Worm (Caenorhabditis elegans) whole organism, young adult: ENCODE measurements around the gene C16C8.27.

ENCODE experiments used
- B0035.1 ChIP-seq: sonication (generic microtip); optimal IDR thresholded peaks from 2 replicates; lab custom pipeline; 2016; ENCODE audit warnings: missing genetic modification characterization, mild to moderate bottlenecking, missing compliant biosample characterization, missing genotype, missing genetic modification reagents
- C06A6.2 ChIP-seq: fragments of 200-800 bp; sonication (Bioruptor generic); conservative IDR thresholded peaks from 2 replicates; pipeline ENCODE4 v1.3.6; 2022; ENCODE audit warnings: missing genetic modification characterization, missing compliant biosample characterization
- F23B12.7 ChIP-seq: sonication (generic microtip); optimal IDR thresholded peaks from 2 replicates; lab custom pipeline; 2017; ENCODE audit warnings: missing genetic modification characterization, mild to moderate bottlenecking, missing compliant biosample characterization, antibody characterized with exemption, moderate library complexity; ENCODE audit not compliant: insufficient read depth
- F55B11.4 ChIP-seq: sonication (generic microtip); optimal IDR thresholded peaks from 2 replicates; lab custom pipeline; 2016; ENCODE audit warnings: missing compliant biosample characterization, missing genetic modification characterization, borderline replicate concordance; ENCODE audit not compliant: insufficient read depth
- F57A8.1 ChIP-seq: fragments of 200-800 bp; sonication (Bioruptor generic); optimal IDR thresholded peaks from 2 replicates; lab custom pipeline; 2018; ENCODE audit warnings: mild to moderate bottlenecking, missing genetic modification characterization, moderate library complexity, missing compliant biosample characterization
- F57C9.4 ChIP-seq: sonication (generic microtip); optimal IDR thresholded peaks from 2 replicates; lab custom pipeline; 2017; ENCODE audit warnings: mild to moderate bottlenecking, missing genetic modification characterization, missing compliant biosample characterization
- K11D2.4 ChIP-seq: fragments of 200-800 bp; sonication (Bioruptor generic); IDR thresholded peaks from 2 replicates; pipeline ENCODE4 v1.3.6; 2022; ENCODE audit warnings: missing genetic modification reagents, missing genetic modification characterization, missing compliant biosample characterization
- K12H6.12 ChIP-seq: fragments of 200-800 bp; sonication (Bioruptor generic); optimal IDR thresholded peaks from 2 replicates; lab custom pipeline; 2018; ENCODE audit warnings: mild to moderate bottlenecking, missing genetic modification characterization, missing compliant biosample characterization
- Y53F4B.3 ChIP-seq: fragments of 200-800 bp; sonication (Bioruptor generic); IDR thresholded peaks from 2 replicates; pipeline ENCODE4 v1.3.6; 2022; ENCODE audit warnings: missing genetic modification reagents, missing genetic modification characterization, missing compliant biosample characterization
- Y67H2A.10 ChIP-seq: fragments of 200-800 bp; sonication (Bioruptor generic); conservative IDR thresholded peaks from 2 replicates; pipeline ENCODE4 v1.3.6; 2022; ENCODE audit warnings: missing genetic modification reagents, missing genetic modification characterization, missing compliant biosample characterization
- ZK185.1 ChIP-seq: sonication (generic microtip); optimal IDR thresholded peaks from 2 replicates; lab custom pipeline; 2016; ENCODE audit warnings: mild to moderate bottlenecking, missing genetic modification characterization, missing compliant biosample characterization; ENCODE audit not compliant: poor library complexity, severe bottlenecking
- athp-1 ChIP-seq: sonication (generic microtip); optimal IDR thresholded peaks from 2 replicates; lab custom pipeline; 2017; ENCODE audit warnings: mild to moderate bottlenecking, missing genetic modification characterization, missing compliant biosample characterization
- attf-3 ChIP-seq: fragments of 200-800 bp; sonication (Bioruptor generic); conservative IDR thresholded peaks from 2 replicates; pipeline ENCODE4 v1.3.6; 2022; ENCODE audit warnings: missing genetic modification reagents, missing genetic modification characterization, missing compliant biosample characterization
- bed-1 ChIP-seq: fragments of 200-800 bp; sonication (Bioruptor generic); IDR thresholded peaks from 2 replicates; pipeline ENCODE4 v1.3.6; 2022; ENCODE audit warnings: missing genetic modification reagents, missing genetic modification characterization, missing compliant biosample characterization
- bed-2 ChIP-seq: fragments of 200-800 bp; sonication (Bioruptor generic); IDR thresholded peaks from 2 replicates; pipeline ENCODE4 v1.3.6; 2022; ENCODE audit warnings: missing genetic modification reagents, missing genetic modification characterization, missing compliant biosample characterization
- cebp-1 ChIP-seq, 2 experiments: fragments of 200-800 bp in 1 of 2; sonication (Bioruptor generic) in 1 of 2; sonication (generic microtip) in 1 of 2; IDR thresholded peaks in 1 of 2; optimal IDR thresholded peaks in 1 of 2; 2 replicates each; pipeline versions ENCODE4 v1.3.6 to Lab custom; 2017 to 2022; ENCODE audit warnings: missing compliant biosample characterization in 2 of 2, missing genetic modification characterization in 2 of 2, mild to moderate bottlenecking in 1 of 2, missing genetic modification reagents in 1 of 2, moderate library complexity in 1 of 2
- cebp-2 ChIP-seq: fragments of 200-800 bp; sonication (Bioruptor generic); IDR thresholded peaks from 2 replicates; pipeline ENCODE4 v1.3.6; 2022; ENCODE audit warnings: missing genetic modification characterization, missing compliant biosample characterization
- ceh-40 ChIP-seq: fragments of 200-800 bp; sonication (Bioruptor generic); IDR thresholded peaks from 2 replicates; pipeline ENCODE4 v1.3.6; 2022; ENCODE audit warnings: missing genetic modification characterization, missing compliant biosample characterization
- ceh-58 ChIP-seq: fragments of 200-800 bp; sonication (Bioruptor generic); IDR thresholded peaks from 2 replicates; pipeline ENCODE4 v1.3.6; 2022; ENCODE audit warnings: missing genetic modification characterization, missing compliant biosample characterization
- die-1 ChIP-seq: sonication (generic microtip); optimal IDR thresholded peaks from 2 replicates; lab custom pipeline; 2016; ENCODE audit warnings: missing genotype, mild to moderate bottlenecking, missing genetic modification characterization, missing compliant biosample characterization
- dox-1 ChIP-seq: fragments of 200-800 bp; sonication (Bioruptor generic); IDR thresholded peaks from 2 replicates; pipeline ENCODE4 v1.3.6; 2022; ENCODE audit warnings: missing genetic modification reagents, missing genetic modification characterization, missing compliant biosample characterization
- dpl-1 ChIP-seq: fragments of 150-350 bp; optimal IDR thresholded peaks from 2 replicates; lab custom pipeline; 2014; ENCODE audit warnings: missing biosample characterization, missing genetic modification reagents, missing genetic modification characterization
- efl-1 ChIP-seq: fragments of 150-350 bp; optimal IDR thresholded peaks from 2 replicates; lab custom pipeline; 2014; ENCODE audit warnings: missing biosample characterization, missing genetic modification reagents, missing genetic modification characterization
- egrh-3 ChIP-seq: fragments of 200-800 bp; sonication (Bioruptor generic); IDR thresholded peaks from 2 replicates; pipeline ENCODE4 v1.3.6; 2022; ENCODE audit warnings: missing genetic modification reagents, missing genetic modification characterization, missing compliant biosample characterization
- ekl-4 ChIP-seq: fragments of 200-800 bp; sonication (Bioruptor generic); IDR thresholded peaks from 2 replicates; pipeline ENCODE4 v1.3.6; 2022; ENCODE audit warnings: missing genetic modification reagents, missing genetic modification characterization, missing compliant biosample characterization
- hmg-20 ChIP-seq: fragments of 200-800 bp; sonication (Bioruptor generic); IDR thresholded peaks from 2 replicates; pipeline ENCODE4 v1.3.6; 2022; ENCODE audit warnings: missing genetic modification reagents, missing genetic modification characterization, missing compliant biosample characterization
- let-607 ChIP-seq, 2 experiments: fragments of 200-800 bp in 1 of 2; sonication (Bioruptor generic) in 1 of 2; sonication (generic microtip) in 1 of 2; optimal IDR thresholded peaks; 2 replicates each; lab custom pipeline; 2016 to 2018; ENCODE audit warnings: mild to moderate bottlenecking in 2 of 2, missing compliant biosample characterization in 2 of 2, missing genetic modification characterization in 2 of 2, moderate library complexity in 2 of 2, missing genotype in 1 of 2
- lin-26 ChIP-seq: fragments of 200-800 bp; sonication (Bioruptor generic); IDR thresholded peaks from 2 replicates; pipeline ENCODE4 v1.3.6; 2022; ENCODE audit warnings: missing genetic modification reagents, missing genetic modification characterization, missing compliant biosample characterization
- madf-3 ChIP-seq: fragments of 200-800 bp; sonication (Bioruptor generic); IDR thresholded peaks from 2 replicates; pipeline ENCODE4 v1.3.6; 2022; ENCODE audit warnings: missing genetic modification reagents, missing genetic modification characterization, missing compliant biosample characterization
- madf-6 ChIP-seq: fragments of 200-800 bp; sonication (Bioruptor generic); IDR thresholded peaks from 2 replicates; pipeline ENCODE4 v1.3.6; 2022; ENCODE audit warnings: missing genetic modification reagents, missing genetic modification characterization, missing compliant biosample characterization
- madf-8 ChIP-seq: fragments of 200-800 bp; sonication (Bioruptor generic); conservative IDR thresholded peaks from 2 replicates; pipeline ENCODE4 v1.3.6; 2022; ENCODE audit warnings: missing genetic modification reagents, missing genetic modification characterization, missing compliant biosample characterization
- mel-28 ChIP-seq: sonication (generic microtip); optimal IDR thresholded peaks from 2 replicates; lab custom pipeline; 2016; ENCODE audit warnings: borderline replicate concordance, mild to moderate bottlenecking, missing genetic modification characterization, missing compliant biosample characterization
- nfya-1 ChIP-seq: sonication (generic microtip); optimal IDR thresholded peaks from 2 replicates; lab custom pipeline; 2017; ENCODE audit warnings: antibody characterized with exemption, missing compliant biosample characterization, missing genetic modification characterization, borderline replicate concordance; ENCODE audit not compliant: insufficient read depth
- pha-4 ChIP-seq: fragments of 150-350 bp; sonication (generic microtip); optimal IDR thresholded peaks from 2 replicates; lab custom pipeline; 2014; ENCODE audit warnings: missing biosample characterization, missing genetic modification reagents, missing genetic modification characterization
- rcor-1 ChIP-seq: fragments of 200-800 bp; sonication (Bioruptor generic); IDR thresholded peaks from 2 replicates; pipeline ENCODE4 v1.3.6; 2022; ENCODE audit warnings: missing genetic modification reagents, missing genetic modification characterization, missing compliant biosample characterization
- rec-8 ChIP-seq, 2 experiments: sonication (generic microtip); optimal IDR thresholded peaks; 2 replicates each; lab custom pipeline; 2016; ENCODE audit warnings: mild to moderate bottlenecking in 2 of 2, missing genetic modification characterization in 2 of 2, missing genetic modification reagents in 2 of 2, missing genotype in 2 of 2, missing biosample characterization in 1 of 2, missing compliant biosample characterization in 1 of 2, moderate library complexity in 1 of 2
- rpc-1 ChIP-seq, 2 experiments: fragments of 150-350 bp in 1 of 2; sonication (generic microtip) in 1 of 2; optimal IDR thresholded peaks; 2 replicates each; lab custom pipeline; 2014 to 2018; ENCODE audit warnings: missing biosample characterization in 1 of 2, missing genetic modification characterization in 1 of 2, missing genetic modification reagents in 1 of 2, missing genotype in 1 of 2
- snpc-1.1 ChIP-seq: sonication (generic microtip); optimal IDR thresholded peaks from 2 replicates; lab custom pipeline; 2017; ENCODE audit warnings: missing genetic modification characterization, mild to moderate bottlenecking, missing compliant biosample characterization, antibody characterized with exemption, moderate library complexity, missing genotype, missing genetic modification reagents; ENCODE audit not compliant: insufficient read depth
- snpc-1.3 ChIP-seq: sonication (generic microtip); optimal IDR thresholded peaks from 2 replicates; lab custom pipeline; 2017; ENCODE audit warnings: missing genetic modification characterization, mild to moderate bottlenecking, missing compliant biosample characterization, antibody characterized with exemption, moderate library complexity, missing genotype, missing genetic modification reagents; ENCODE audit not compliant: insufficient read depth
- snpc-4 ChIP-seq, 5 experiments: fragments of 150-350 bp in 1 of 5; sonication (generic microtip) in 4 of 5; optimal IDR thresholded peaks; 2 replicates each; lab custom pipeline; 2014 to 2018; ENCODE audit warnings: missing genetic modification characterization in 5 of 5, missing biosample characterization in 3 of 5, antibody characterized with exemption in 2 of 5, mild to moderate bottlenecking in 2 of 5, missing compliant biosample characterization in 2 of 5, missing genotype in 2 of 5, moderate library complexity in 2 of 5, missing genetic modification reagents in 1 of 5
- somi-1 ChIP-seq: fragments of 200-800 bp; sonication (Bioruptor generic); optimal IDR thresholded peaks from 2 replicates; lab custom pipeline; 2018; ENCODE audit warnings: mild to moderate bottlenecking, missing genetic modification characterization, missing compliant biosample characterization
- sptf-2 ChIP-seq: fragments of 200-800 bp; sonication (Bioruptor generic); optimal IDR thresholded peaks from 2 replicates; lab custom pipeline; 2018; ENCODE audit warnings: mild to moderate bottlenecking, missing genetic modification characterization, missing compliant biosample characterization
- xnd-1 ChIP-seq: sonication (generic microtip); optimal IDR thresholded peaks from 2 replicates; lab custom pipeline; 2016; ENCODE audit warnings: missing genotype, missing genetic modification reagents, missing genetic modification characterization, missing compliant biosample characterization
- zim-3 ChIP-seq: sonication (generic microtip); optimal IDR thresholded peaks from 2 replicates; lab custom pipeline; 2017; ENCODE audit warnings: mild to moderate bottlenecking, missing genetic modification characterization, moderate library complexity, missing compliant biosample characterization
- ztf-25 ChIP-seq: fragments of 200-800 bp; sonication (Bioruptor generic); IDR thresholded peaks from 2 replicates; pipeline ENCODE4 v1.3.6; 2022; ENCODE audit warnings: missing genetic modification reagents, missing genetic modification characterization, missing compliant biosample characterization

C16C8.27 gene

DNA sequence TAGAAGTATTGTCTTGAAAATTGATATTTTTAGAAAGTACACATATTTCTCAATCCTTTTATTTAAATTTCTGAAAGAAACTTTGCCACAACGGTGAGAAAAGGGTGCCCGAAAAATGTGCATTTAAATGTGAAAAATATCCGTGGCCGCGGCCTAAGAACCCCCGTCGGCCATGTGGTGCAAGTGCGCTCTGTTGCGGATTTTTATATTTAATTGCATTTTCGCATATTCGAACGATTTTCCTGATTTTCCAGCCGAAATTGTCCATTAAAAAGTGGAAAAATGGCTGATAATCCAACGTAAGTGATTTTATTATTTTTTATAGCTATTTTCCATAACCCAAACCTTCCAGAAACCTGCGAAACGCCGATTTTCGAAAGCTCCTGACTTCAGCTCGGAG lies 40.8 kb downstream of the C16C8.27 start, which contains the start of gene smu-2 (continued):
- TF ChIP-seq hmg-20 (GFP tag; lab: Robert Waterston, UW) (no peak), Y67H2A.10 (no peak), dpl-1 (GFP tag; lab: Kevin White, UChicago) (no peak), rec-8 (tag; optimal IDR thresholded peaks at IDR 0.05; lab: Kevin White, UChicago) (peak; percentile 14 to 34), egrh-3 (no peak), zim-3 (no peak), snpc-1.1 (tag; lab: Kevin White, UChicago) (no peak), nfya-1 (tag; lab: Kevin White, UChicago) (no peak), snpc-4 (GFP tag; optimal IDR thresholded peaks at IDR 0.05; lab: Kevin White, UChicago) (no peak), snpc-4 (tag; optimal IDR thresholded peaks at IDR 0.05; lab: Kevin White, UChicago) (peak in 1 of 4 experiments; percentile 23), athp-1 (tag; lab: Kevin White, UChicago) (peak; percentile 70), dox-1 (GFP tag; lab: Robert Waterston, UW) (no peak), madf-6 (GFP tag; lab: Robert Waterston, UW) (peak; percentile 56), bed-2 (no peak), lin-26 (GFP tag; lab: Robert Waterston, UW) (0 out of 2 replicates have a peak, but pooled peaks have one; percentile 34), ZK185.1 (tag; lab: Kevin White, UChicago) (no peak), F55B11.4 (tag; lab: Kevin White, UChicago) (no peak), ztf-25 (GFP tag; lab: Robert Waterston, UW) (0 out of 2 replicates have a peak, but pooled peaks have one; percentile 32), F57A8.1 (no peak), somi-1 (GFP tag; lab: Kevin White, UChicago) (no peak), madf-8 (GFP tag; lab: Robert Waterston, UW) (peak; percentile 39), die-1 (no peak), cebp-1 (GFP tag; IDR thresholded peaks at IDR 0.05; lab: Robert Waterston, UW) (no peak), cebp-1 (tag; optimal IDR thresholded peaks at IDR 0.05; lab: Kevin White, UChicago) (no peak), xnd-1 (no peak), K11D2.4 (GFP tag; lab: Robert Waterston, UW) (no peak), efl-1 (GFP tag; lab: Kevin White, UChicago) (peak; percentile 11), ekl-4 (GFP tag; lab: Robert Waterston, UW) (no peak), Y53F4B.3 (GFP tag; lab: Robert Waterston, UW) (no peak), B0035.1 (tag; lab: Kevin White, UChicago) (no peak), ceh-40 (GFP tag; lab: Robert Waterston, UW) (no peak), F57C9.4 (tag; lab: Kevin White, UChicago) (no peak), cebp-2 (GFP tag; lab: Robert Waterston, UW) (no peak), rpc-1 (optimal IDR thresholded peaks at IDR 0.05; lab: Kevin White, UChicago) (no peak), rpc-1 (tag; optimal IDR thresholded peaks at IDR 0.05; lab: Kevin White, UChicago) (no peak), F23B12.7 (tag; lab: Kevin White, UChicago) (no peak), K12H6.12 (tag; lab: Kevin White, UChicago) (peak; percentile 35), mel-28 (tag; lab: Kevin White, UChicago) (no peak), ceh-58 (GFP tag; lab: Robert Waterston, UW) (no peak), madf-3 (GFP tag; lab: Robert Waterston, UW) (no peak), snpc-1.3 (tag; lab: Kevin White, UChicago) (no peak), attf-3 (GFP tag; lab: Robert Waterston, UW) (no peak; the same call in 1 of the 2 replicates), pha-4 (tag; lab: Kevin White, UChicago) (no peak), bed-1 (GFP tag; lab: Robert Waterston, UW) (no peak), sptf-2 (GFP tag; lab: Kevin White, UChicago) (no peak), C06A6.2 (GFP tag; lab: Robert Waterston, UW) (no peak), let-607 (tag; optimal IDR thresholded peaks at IDR 0.05; lab: Kevin White, UChicago) (peak in 1 of 2 experiments; percentile 18), rcor-1 (GFP tag; lab: Robert Waterston, UW) (peak; percentile 35; the same call in 1 of the 2 replicates)
